Worm (Caenorhabditis elegans): ENCODE results near the gene rnh-1.0.
A peak's percentile ranks its signal among the peaks of the same experiment; 100 is the strongest.

The rnh-1.0 gene

DNA sequence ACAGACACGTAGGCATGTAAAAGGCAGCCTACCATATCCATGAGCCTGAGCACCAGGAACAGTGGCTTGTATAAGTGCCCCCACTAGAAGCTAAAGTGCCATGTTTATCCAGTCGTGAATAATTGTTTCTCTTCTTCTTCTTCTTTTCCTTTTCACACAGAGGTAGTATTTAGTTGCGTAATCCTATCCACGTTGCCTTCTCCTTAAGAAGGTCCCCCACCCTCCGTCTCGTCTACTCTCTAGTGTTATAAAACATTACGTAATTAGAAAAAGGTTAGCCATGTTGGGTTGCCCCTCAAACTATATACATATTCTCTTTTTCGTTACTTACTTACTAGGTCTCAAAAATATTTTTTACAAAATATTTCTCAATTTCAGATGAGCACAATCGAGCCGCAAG is 8.5 kb upstream of the rnh-1.0 start:
- TF ChIP-seq lin-32 (GFP tag; optimal IDR thresholded peaks at IDR 0.05) = no peak
- no peak for TF ChIP-seq elt-1 (tag; optimal IDR thresholded peaks at IDR 0.05; ENCODE audit: borderline replicate concordance, insufficient read depth)
- TF ChIP-seq sptf-1 (tag; optimal IDR thresholded peaks at IDR 0.05) = peak; percentile 39
- TF ChIP-seq nhr-76 (tag; optimal IDR thresholded peaks at IDR 0.05) = no peak
- TF ChIP-seq ceh-83 (GFP tag; optimal IDR thresholded peaks at IDR 0.05) = no peak
- no peak for TF ChIP-seq snpc-4 (tag; optimal IDR thresholded peaks at IDR 0.05)
- no peak for TF ChIP-seq mab-5 (tag; optimal IDR thresholded peaks at IDR 0.05)
- TF ChIP-seq ztf-11 (tag; optimal IDR thresholded peaks at IDR 0.05) = peak; percentile 40
- TF ChIP-seq mep-1 (tag; optimal IDR thresholded peaks at IDR 0.05) = no peak
- peak; percentile 79 for TF ChIP-seq nhr-2 (tag; optimal IDR thresholded peaks at IDR 0.05)
- TF ChIP-seq elt-3 (tag; optimal IDR thresholded peaks at IDR 0.05) = no peak
- TF ChIP-seq unc-120 (tag; optimal IDR thresholded peaks at IDR 0.05; ENCODE audit: poor library complexity, severe bottlenecking) = no peak
- TF ChIP-seq ham-2 (GFP tag; optimal IDR thresholded peaks at IDR 0.05) = no peak
- TF ChIP-seq lsy-2 (tag; optimal IDR thresholded peaks at IDR 0.05) = no peak
- TF ChIP-seq hlh-1 (tag; optimal IDR thresholded peaks at IDR 0.05) = no peak
- TF ChIP-seq zip-8 (tag; optimal IDR thresholded peaks at IDR 0.05) = peak; percentile 90
- no peak for TF ChIP-seq bed-3 (GFP tag; optimal IDR thresholded peaks at IDR 0.05)
- TF ChIP-seq blmp-1 (tag; optimal IDR thresholded peaks at IDR 0.05) = no peak

DNA sequence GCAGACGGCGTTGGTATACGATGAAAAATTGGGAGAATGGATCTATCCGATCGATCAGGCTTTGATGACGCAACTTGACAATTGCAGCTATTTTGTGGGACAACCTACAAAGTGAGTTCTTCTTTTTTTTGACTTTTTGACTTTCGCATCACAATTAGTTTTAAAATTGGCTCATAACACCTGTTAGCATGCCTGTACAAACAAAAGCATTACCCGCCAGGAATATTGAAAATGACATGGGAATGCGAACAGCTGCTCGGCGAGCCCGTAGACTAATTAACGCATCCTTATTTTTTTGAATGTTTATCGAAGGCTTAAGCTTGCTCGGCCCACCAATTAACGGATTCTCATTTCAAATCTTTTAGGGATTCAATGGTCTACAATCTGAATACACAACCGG is 7.9 kb upstream of the rnh-1.0 start:
- TF ChIP-seq ceh-43 (GFP tag; optimal IDR thresholded peaks at IDR 0.05) = no peak
- TF ChIP-seq cnd-1 (tag; optimal IDR thresholded peaks at IDR 0.05) = no peak
- TF ChIP-seq snpc-4 (tag; optimal IDR thresholded peaks at IDR 0.05) = no peak
- no peak for TF ChIP-seq unc-39 (tag; optimal IDR thresholded peaks at IDR 0.05)
- TF ChIP-seq zip-8 (tag; optimal IDR thresholded peaks at IDR 0.05) = peak; percentile 10
- no peak for TF ChIP-seq unc-120 (tag; optimal IDR thresholded peaks at IDR 0.05; ENCODE audit: poor library complexity, severe bottlenecking)
- TF ChIP-seq lin-32 (GFP tag; optimal IDR thresholded peaks at IDR 0.05) = peak; percentile 92
- TF ChIP-seq tbx-8 (GFP tag; optimal IDR thresholded peaks at IDR 0.05) = no peak
- TF ChIP-seq ceh-83 (GFP tag; optimal IDR thresholded peaks at IDR 0.05) = no peak
- TF ChIP-seq ham-2 (GFP tag; optimal IDR thresholded peaks at IDR 0.05) = no peak
- TF ChIP-seq pha-4 (tag; optimal IDR thresholded peaks at IDR 0.05) = no peak

ce11 chrII:4989802-4990201 is 5.3 kb upstream of the rnh-1.0 start, which contains the start of gene T27F7.12:
Gene T27F7.12, plus strand, starts transcription at chrII:4990102.
- TF ChIP-seq tbx-8 (GFP tag; optimal IDR thresholded peaks at IDR 0.05) = no peak
- TF ChIP-seq nhr-237 (tag; optimal IDR thresholded peaks at IDR 0.05) = no peak
- TF ChIP-seq M03D4.4 (tag; optimal IDR thresholded peaks at IDR 0.05) = no peak
- no peak for TF ChIP-seq sem-2 (GFP tag; optimal IDR thresholded peaks at IDR 0.05)
- no peak for TF ChIP-seq lin-13 (tag; optimal IDR thresholded peaks at IDR 0.05)
- TF ChIP-seq mls-2 (tag; optimal IDR thresholded peaks at IDR 0.05) = no peak
- no peak for TF ChIP-seq lin-32 (GFP tag; optimal IDR thresholded peaks at IDR 0.05)
- TF ChIP-seq hlh-1 (tag; optimal IDR thresholded peaks at IDR 0.05) = no peak
- TF ChIP-seq ztf-11 (tag; optimal IDR thresholded peaks at IDR 0.05) = no peak
- no peak for TF ChIP-seq elt-1 (tag; optimal IDR thresholded peaks at IDR 0.05; ENCODE audit: borderline replicate concordance, insufficient read depth)
- no peak for TF ChIP-seq sptf-1 (tag; optimal IDR thresholded peaks at IDR 0.05)

ce11 chrII:4992977-4993376 is 2.1 kb upstream of the rnh-1.0 start, which contains the start of gene pigb-1:
Gene pigb-1, minus strand, starts transcription at chrII:4993077.
- no peak for TF ChIP-seq flh-1 (GFP tag; optimal IDR thresholded peaks at IDR 0.05)
- no peak for TF ChIP-seq cnd-1 (tag; optimal IDR thresholded peaks at IDR 0.05)
- TF ChIP-seq sptf-1 (tag; optimal IDR thresholded peaks at IDR 0.05) = no peak
- TF ChIP-seq bed-3 (GFP tag; optimal IDR thresholded peaks at IDR 0.05) = no peak
- TF ChIP-seq lin-32 (GFP tag; optimal IDR thresholded peaks at IDR 0.05) = no peak
- TF ChIP-seq unc-120 (tag; optimal IDR thresholded peaks at IDR 0.05; ENCODE audit: poor library complexity, severe bottlenecking) = no peak

DNA sequence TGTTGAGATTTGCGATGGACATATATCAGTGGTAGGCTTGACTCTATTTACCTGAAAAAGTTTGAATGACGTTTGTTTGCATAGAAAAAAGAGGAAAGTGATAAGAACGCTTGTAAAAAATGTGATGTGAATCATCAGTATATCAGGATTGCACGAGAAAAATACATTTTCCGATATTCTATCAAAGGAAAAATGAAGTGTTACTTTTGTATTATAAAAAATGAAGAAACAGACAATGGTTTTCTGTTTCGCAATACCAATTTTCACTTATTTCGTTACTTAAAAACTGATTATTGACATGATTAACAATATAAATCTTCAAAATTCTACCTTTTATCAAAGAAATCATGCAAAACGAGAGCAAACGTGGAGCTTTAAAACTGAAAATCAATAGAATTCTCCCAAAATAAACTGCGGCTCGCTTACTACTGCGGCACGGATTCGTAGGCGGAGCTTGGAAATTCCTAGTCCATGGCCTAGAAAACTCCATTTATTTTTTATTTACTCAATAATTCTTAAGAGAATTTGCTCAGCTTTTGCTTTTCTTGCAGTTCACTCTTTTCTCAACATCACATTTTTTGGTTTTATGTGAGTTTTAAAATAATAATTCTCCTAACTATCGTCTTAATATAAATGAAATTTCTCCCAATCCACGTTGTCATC is 1.5 kb upstream of the rnh-1.0 start, which contains the start of the genes eif-1 and vps-24:
Gene eif-1 (minus strand): TSS at position 51 of the 663 bp plus-strand sequence.
Gene vps-24 (plus strand): TSS at position 469 of the 663 bp plus-strand sequence.
- TF ChIP-seq tbx-8 (GFP tag; optimal IDR thresholded peaks at IDR 0.05) (no peak), lsy-2 (tag; optimal IDR thresholded peaks at IDR 0.05) (peak; percentile 29), ces-1 (GFP tag; optimal IDR thresholded peaks at IDR 0.05) (peak; percentile 77), zip-8 (tag; optimal IDR thresholded peaks at IDR 0.05) (no peak), nhr-237 (tag; optimal IDR thresholded peaks at IDR 0.05) (peak; percentile 6), lin-13 (tag; optimal IDR thresholded peaks at IDR 0.05) (peak; percentile 2)

All from whole organism, mixed stage, embryonic.